Fruit fly (Drosophila melanogaster) whole organism, wandering third instar larva: ENCODE measurements around the gene CG33722.

Experiments used
- Abd-B ChIP-seq: fragments of >200 bp; optimal IDR thresholded peaks from 2 replicates; lab custom pipeline; 2017; ENCODE audit warnings: missing biosample characterization, missing genetic modification characterization
- CrebA ChIP-seq: fragments of 200-800 bp; sonication (Bioruptor generic); optimal IDR thresholded peaks from 2 replicates; lab custom pipeline; 2016; ENCODE audit warnings: missing biosample characterization, mild to moderate bottlenecking, missing genetic modification characterization, borderline replicate concordance
- Dfd ChIP-seq: fragments of >200 bp; optimal IDR thresholded peaks from 2 replicates; lab custom pipeline; 2017; ENCODE audit warnings: missing biosample characterization, missing genetic modification characterization
- HLH106 ChIP-seq: fragments of 200-800 bp; optimal IDR thresholded peaks from 3 replicates; lab custom pipeline; 2019; ENCODE audit warnings: missing biosample characterization, mild to moderate bottlenecking, missing genetic modification characterization, moderate library complexity
- Hnf4 ChIP-seq: fragments of 200-800 bp; sonication (Bioruptor generic); optimal IDR thresholded peaks from 2 replicates; lab custom pipeline; 2016; ENCODE audit warnings: missing biosample characterization, mild to moderate bottlenecking, missing genetic modification characterization
- Jra ChIP-seq: sonication (Bioruptor generic); optimal IDR thresholded peaks from 2 replicates; lab custom pipeline; 2016; ENCODE audit warnings: missing biosample characterization, missing genetic modification characterization
- Mio ChIP-seq: sonication (Bioruptor generic); optimal IDR thresholded peaks from 2 replicates; lab custom pipeline; 2016; ENCODE audit warnings: missing biosample characterization, missing genetic modification characterization
- N ChIP-seq: fragments of >200 bp; optimal IDR thresholded peaks from 2 replicates; lab custom pipeline; 2018; ENCODE audit warnings: missing biosample characterization, missing external identifiers, missing genetic modification characterization
- OdsH ChIP-seq: fragments of 200-800 bp; sonication (Bioruptor generic); optimal IDR thresholded peaks from 2 replicates; lab custom pipeline; 2016; ENCODE audit warnings: missing biosample characterization, mild to moderate bottlenecking, missing genetic modification characterization
- Rel ChIP-seq, 2 experiments: fragments of 200-800 bp; sonication (Bioruptor generic) in 1 of 2; optimal IDR thresholded peaks; 2 replicates in 1 of 2; 3 replicates in 1 of 2; lab custom pipeline; 2016 to 2019; ENCODE audit warnings: mild to moderate bottlenecking in 2 of 2, missing biosample characterization in 2 of 2, missing genetic modification characterization in 2 of 2, moderate library complexity in 1 of 2
- Sp1 ChIP-seq: fragments of 200-800 bp; sonication (Bioruptor generic); optimal IDR thresholded peaks from 3 replicates; lab custom pipeline; 2019; ENCODE audit warnings: missing biosample characterization, mild to moderate bottlenecking, missing genetic modification characterization, moderate library complexity
- Vsx2 ChIP-seq: fragments of 200-300, 225-300 bp; sonication (Bioruptor generic); optimal IDR thresholded peaks from 2 replicates; lab custom pipeline; 2018; ENCODE audit warnings: missing biosample characterization, missing genetic modification characterization; ENCODE audit not compliant: partially characterized antibody
- br ChIP-seq: fragments of 200-800 bp; sonication (Bioruptor generic); optimal IDR thresholded peaks from 2 replicates; lab custom pipeline; 2016; ENCODE audit warnings: missing biosample characterization, missing genetic modification characterization
- brk ChIP-seq: fragments of 200-800 bp; sonication (Bioruptor generic); optimal IDR thresholded peaks from 2 replicates; lab custom pipeline; 2016; ENCODE audit warnings: missing biosample characterization, mild to moderate bottlenecking, missing genetic modification characterization
- dl ChIP-seq, 2 experiments: fragments of 175-275, 200-275 bp in 1 of 2; fragments of 200-275 bp in 1 of 2; sonication (Bioruptor generic); optimal IDR thresholded peaks; lab custom pipeline; 2018; ENCODE audit warnings: mild to moderate bottlenecking in 2 of 2, missing biosample characterization in 2 of 2, missing genetic modification characterization in 2 of 2, moderate library complexity in 2 of 2; ENCODE audit not compliant: partially characterized antibody in 2 of 2, insufficient read depth in 1 of 2
- dmrt93B ChIP-seq: fragments of 200-800 bp; sonication (Bioruptor generic); optimal IDR thresholded peaks from 2 replicates; lab custom pipeline; 2018; ENCODE audit warnings: missing biosample characterization, mild to moderate bottlenecking, missing genetic modification characterization
- dsf ChIP-seq: sonication (Bioruptor generic); optimal IDR thresholded peaks from 2 replicates; lab custom pipeline; 2016; ENCODE audit warnings: missing biosample characterization, missing genetic modification characterization, borderline replicate concordance
- ey ChIP-seq: fragments of 200-800 bp; sonication (Bioruptor generic); optimal IDR thresholded peaks from 2 replicates; lab custom pipeline; 2016; ENCODE audit warnings: missing biosample characterization, missing genetic modification characterization
- foxo ChIP-seq, 2 experiments: fragments of 200-800 bp; sonication (Bioruptor generic); optimal IDR thresholded peaks; 2 replicates in 1 of 2; 3 replicates in 1 of 2; lab custom pipeline; 2016 to 2017; ENCODE audit warnings: missing biosample characterization in 2 of 2, missing genetic modification characterization in 2 of 2
- fru ChIP-seq: fragments of 200-800 bp; sonication (Bioruptor generic); optimal IDR thresholded peaks from 3 replicates; lab custom pipeline; 2016; ENCODE audit warnings: missing biosample characterization, mild to moderate bottlenecking, missing genetic modification characterization
- h ChIP-seq: fragments of 200-800 bp; sonication (Bioruptor generic); optimal IDR thresholded peaks from 3 replicates; lab custom pipeline; 2016; ENCODE audit warnings: missing biosample characterization, mild to moderate bottlenecking, missing genetic modification characterization
- lola ChIP-seq: fragments of >200 bp; optimal IDR thresholded peaks from 2 replicates; lab custom pipeline; 2017; ENCODE audit warnings: missing biosample characterization, missing genetic modification characterization
- psq ChIP-seq: fragments of 200-800 bp; sonication (Bioruptor generic); optimal IDR thresholded peaks from 3 replicates; lab custom pipeline; 2017; ENCODE audit warnings: missing biosample characterization, mild to moderate bottlenecking, missing genetic modification characterization, moderate library complexity
- rgr ChIP-seq: fragments of 200-800 bp; sonication (Bioruptor generic); optimal IDR thresholded peaks from 3 replicates; lab custom pipeline; 2016; ENCODE audit warnings: missing biosample characterization, mild to moderate bottlenecking, missing genetic modification characterization
- sage ChIP-seq: fragments of 200-800 bp; sonication (Bioruptor generic); optimal IDR thresholded peaks from 2 replicates; lab custom pipeline; 2016; ENCODE audit warnings: missing biosample characterization, mild to moderate bottlenecking, missing genetic modification characterization
- tai ChIP-seq: sonication (Bioruptor generic); optimal IDR thresholded peaks from 2 replicates; lab custom pipeline; 2016; ENCODE audit warnings: missing biosample characterization, missing genetic modification characterization
- usp ChIP-seq: fragments of >200 bp; optimal IDR thresholded peaks from 2 replicates; lab custom pipeline; 2017; ENCODE audit warnings: missing biosample characterization, missing genetic modification characterization
- woc ChIP-seq: sonication (Bioruptor generic); optimal IDR thresholded peaks from 2 replicates; lab custom pipeline; 2016; ENCODE audit warnings: missing biosample characterization, mild to moderate bottlenecking, missing genetic modification characterization

The CG33722 gene

DNA sequence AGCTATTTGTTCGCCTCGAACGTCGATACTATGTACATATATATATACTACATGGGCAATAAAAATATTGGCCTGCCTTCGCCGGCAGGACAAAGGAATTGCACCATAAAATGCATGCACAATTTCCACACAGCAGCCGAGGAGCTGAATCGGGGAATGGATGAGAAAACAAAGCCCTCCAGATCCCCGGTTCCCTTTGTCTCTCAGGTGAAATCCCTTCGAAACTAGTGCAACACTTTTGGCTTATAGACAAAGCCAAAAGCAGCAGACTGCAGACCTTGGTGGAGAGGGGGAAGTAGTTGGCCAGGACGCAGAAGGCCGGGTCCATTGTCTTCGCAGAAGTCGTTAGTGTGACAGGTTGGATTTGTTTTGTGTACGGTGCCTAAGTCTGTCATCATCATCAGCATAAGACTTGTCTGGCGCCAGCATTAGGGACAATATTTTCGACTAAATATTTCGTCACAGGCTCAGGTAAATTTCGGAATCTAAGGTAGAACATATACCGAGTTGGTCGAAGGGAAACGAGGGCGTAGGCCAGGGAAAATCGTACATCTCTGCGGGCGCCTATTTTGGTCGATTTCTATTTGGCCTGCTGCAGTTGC, 38.5 kb upstream of the CG33722 start:
- no peak for TF ChIP-seq ey (GFP tag; lab: Kevin White, UChicago)
- no peak for TF ChIP-seq CrebA (GFP tag; lab: Kevin White, UChicago)
- TF ChIP-seq lola (GFP tag; lab: Kevin White, UChicago), result no peak
- TF ChIP-seq usp (GFP tag; lab: Kevin White, UChicago), result no peak
- no peak for TF ChIP-seq rgr (GFP tag; lab: Kevin White, UChicago)
- TF ChIP-seq h, result no peak
- no peak for TF ChIP-seq Jra

- TF ChIP-seq woc (no peak), Vsx2 (no peak), sage (GFP tag; lab: Kevin White, UChicago) (no peak), CrebA (GFP tag; lab: Kevin White, UChicago) (no peak), Abd-B (GFP tag; lab: Kevin White, UChicago) (no peak), dmrt93B (GFP tag; lab: Kevin White, UChicago) (no peak), Mio (GFP tag; lab: Kevin White, UChicago) (no peak), dsf (GFP tag; lab: Kevin White, UChicago) (no peak), N (GFP tag; lab: Kevin White, UChicago) (no peak)
Measured at dm6 chr3R:8206019-8206418, 37.8 kb upstream of the CG33722 start.

- TF ChIP-seq HLH106 (tag; lab: Kevin White, UChicago), result peak; percentile 41
- no peak for TF ChIP-seq brk (GFP tag; lab: Kevin White, UChicago)
- peak; percentile 52 for TF ChIP-seq rgr (GFP tag; lab: Kevin White, UChicago)
- TF ChIP-seq Hnf4 (GFP tag; lab: Kevin White, UChicago), result peak; percentile 27
- TF ChIP-seq fru (GFP tag; lab: Kevin White, UChicago), result peak; percentile 60
- peak; percentile 71 for TF ChIP-seq h
- TF ChIP-seq Rel (GFP tag; optimal IDR thresholded peaks at IDR 0.05; lab: Kevin White, UChicago), result no peak
- TF ChIP-seq Rel (tag; optimal IDR thresholded peaks at IDR 0.05; lab: Kevin White, UChicago), result no peak
- peak; percentile 31 for TF ChIP-seq Sp1 (GFP tag; lab: Kevin White, UChicago)
- no peak for TF ChIP-seq lola (GFP tag; lab: Kevin White, UChicago)
- peak in 1 of 2 experiments; percentile 52 for TF ChIP-seq foxo (GFP tag; optimal IDR thresholded peaks at IDR 0.05; lab: Kevin White, UChicago)
- TF ChIP-seq psq (GFP tag; lab: Kevin White, UChicago), result peak; percentile 49
- no peak for TF ChIP-seq tai (GFP tag; lab: Kevin White, UChicago)
- no peak for TF ChIP-seq Mio (GFP tag; lab: Kevin White, UChicago)
- TF ChIP-seq br, result peak; percentile 18
- peak; percentile 59 for TF ChIP-seq ey (GFP tag; lab: Kevin White, UChicago)
- TF ChIP-seq OdsH, result peak; percentile 70
- TF ChIP-seq dl (GFP tag; optimal IDR thresholded peaks at IDR 0.05; lab: Kevin White, UChicago; ENCODE audit: insufficient read depth in 1 of 2, partially characterized antibody in 2 of 2), result no peak
Measured at dm6 chr3R:8206628-8207275, 37.1 kb upstream of the CG33722 start.

- TF ChIP-seq Rel (GFP tag; optimal IDR thresholded peaks at IDR 0.05; lab: Kevin White, UChicago) (no peak), Rel (tag; optimal IDR thresholded peaks at IDR 0.05; lab: Kevin White, UChicago) (no peak)
- TF ChIP-seq, all 38 proteins: peak for 0
Measured at dm6 chr3R:8207276-8207654, 36.6 kb upstream of the CG33722 start.

DNA sequence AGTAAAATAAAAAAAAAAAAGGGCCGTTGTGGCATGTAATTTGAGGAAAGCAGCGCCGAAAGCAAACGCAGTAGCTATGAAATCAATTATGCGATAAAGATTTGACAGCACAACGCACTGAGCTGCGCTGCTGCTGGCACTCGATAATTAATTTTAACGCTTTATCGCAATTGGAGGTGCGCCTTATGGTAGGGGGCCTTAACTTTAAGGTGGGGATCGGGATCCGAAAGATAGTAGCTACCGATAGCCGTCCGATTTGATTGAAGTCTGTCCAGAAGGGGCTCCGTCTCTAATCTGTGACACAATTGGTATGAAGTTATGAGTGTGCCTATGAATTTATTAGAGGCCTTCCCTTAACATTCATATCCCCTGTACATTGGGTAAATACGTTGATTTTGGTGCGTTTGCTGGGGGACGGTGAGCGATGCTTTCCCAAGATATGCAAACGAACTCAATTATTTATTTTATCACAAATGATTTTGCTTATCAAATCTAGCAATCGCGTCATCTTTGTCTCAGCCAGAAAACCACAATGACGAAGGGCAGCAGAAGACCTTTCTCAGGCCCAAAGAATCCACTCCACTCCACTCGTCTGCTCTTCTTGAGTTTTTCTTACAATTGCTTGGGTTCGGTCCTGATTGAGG, 35.4 kb upstream of the CG33722 start:
- TF ChIP-seq br (peak; percentile 21), h (peak; percentile 56), Rel (GFP tag; optimal IDR thresholded peaks at IDR 0.05; lab: Kevin White, UChicago) (no peak), Rel (tag; optimal IDR thresholded peaks at IDR 0.05; lab: Kevin White, UChicago) (peak; percentile 36), Dfd (GFP tag; lab: Kevin White, UChicago) (no peak)
